Fruit fly (Drosophila melanogaster) whole organism, embryonic: ENCODE measurements around the gene Gbs-70E.
A peak's percentile ranks its signal among the peaks of the same experiment; 100 is the strongest.

Source experiments
- ATbp ChIP-seq: fragments of 200-800 bp; sonication (Bioruptor generic); optimal IDR thresholded peaks from 2 replicates; lab custom pipeline; 2017; ENCODE audit warnings: missing biosample characterization, mild to moderate bottlenecking, missing genetic modification characterization, missing genetic modification reagents
- Awh ChIP-seq: fragments of 200-800 bp; sonication (Bioruptor generic); IDR thresholded peaks from 2 replicates; pipeline ENCODE4, ENCODE4 v1.3.6; 2022; ENCODE audit warnings: missing biosample characterization, missing genetic modification characterization
- Bgb ChIP-seq: fragments of 200-800 bp; sonication (Bioruptor generic); IDR thresholded peaks from 2 replicates; pipeline ENCODE4 v1.3.6; 2022; ENCODE audit warnings: missing biosample characterization, missing genetic modification characterization; ENCODE audit not compliant: partially characterized antibody
- Blimp-1 ChIP-seq: fragments of 200-800 bp; sonication (Bioruptor generic); optimal IDR thresholded peaks from 3 replicates; lab custom pipeline; 2018; ENCODE audit warnings: missing biosample characterization, missing genetic modification characterization, mild to moderate bottlenecking, moderate library complexity, missing genetic modification reagents
- CG10274 ChIP-seq: fragments of 200-800 bp; sonication (Bioruptor generic); optimal IDR thresholded peaks from 3 replicates; lab custom pipeline; 2017; ENCODE audit warnings: missing biosample characterization, mild to moderate bottlenecking, missing genetic modification characterization
- CG10462 ChIP-seq: fragments of 200-800 bp; sonication (Bioruptor generic); optimal IDR thresholded peaks from 2 replicates; lab custom pipeline; 2016; ENCODE audit warnings: missing biosample characterization, missing genetic modification characterization
- CG11696 ChIP-seq: fragments of 200-800 bp; sonication (Bioruptor generic); IDR thresholded peaks from 2 replicates; pipeline ENCODE4 v1.3.6; 2022; ENCODE audit warnings: missing biosample characterization, missing genetic modification characterization
- CG13894 ChIP-seq: fragments of 200-800 bp; sonication (Bioruptor generic); optimal IDR thresholded peaks from 3 replicates; lab custom pipeline; 2018; ENCODE audit warnings: missing biosample characterization, mild to moderate bottlenecking, missing genetic modification characterization, moderate library complexity
- CG14965 ChIP-seq: fragments of 200-800 bp; sonication (Bioruptor generic); optimal IDR thresholded peaks from 2 replicates; lab custom pipeline; 2016; ENCODE audit warnings: missing biosample characterization, missing genetic modification characterization, borderline replicate concordance
- CG15073 ChIP-seq: fragments of 200-800 bp; sonication (Bioruptor generic); optimal IDR thresholded peaks from 2 replicates; lab custom pipeline; 2016; ENCODE audit warnings: missing biosample characterization, missing genetic modification characterization
- CG15514 ChIP-seq: fragments of 200-800 bp; sonication (Bioruptor generic); optimal IDR thresholded peaks from 3 replicates; lab custom pipeline; 2017; ENCODE audit warnings: missing biosample characterization, missing genetic modification characterization, mild to moderate bottlenecking, moderate library complexity, missing genetic modification reagents
- CG17186 ChIP-seq: fragments of 200-800 bp; sonication (Bioruptor generic); optimal IDR thresholded peaks from 3 replicates; lab custom pipeline; 2017; ENCODE audit warnings: missing biosample characterization, missing genetic modification reagents, missing genetic modification characterization
- CG18764 ChIP-seq: fragments of 200-800 bp; sonication (Bioruptor generic); optimal IDR thresholded peaks from 3 replicates; lab custom pipeline; 2016; ENCODE audit warnings: missing biosample characterization, missing genetic modification characterization
- CG2202 ChIP-seq: fragments of 200-800 bp; sonication (Bioruptor generic); optimal IDR thresholded peaks from 2 replicates; lab custom pipeline; 2018; ENCODE audit warnings: missing biosample characterization, mild to moderate bottlenecking, missing genetic modification characterization
- CG31224 ChIP-seq: fragments of 200-800 bp; sonication (Bioruptor generic); IDR thresholded peaks from 2 replicates; pipeline ENCODE4 v1.3.6; 2022; ENCODE audit warnings: missing biosample characterization, missing genetic modification characterization
- CG4617 ChIP-seq: fragments of 200-800 bp; sonication (Bioruptor generic); optimal IDR thresholded peaks from 3 replicates; lab custom pipeline; 2016; ENCODE audit warnings: missing biosample characterization, missing genetic modification characterization, borderline replicate concordance
- CG4707 ChIP-seq: fragments of 200-800 bp; sonication (Bioruptor generic); optimal IDR thresholded peaks from 2 replicates; lab custom pipeline; 2018; ENCODE audit warnings: missing biosample characterization, mild to moderate bottlenecking, missing genetic modification characterization, moderate library complexity
- CG8281 ChIP-seq: fragments of 200-800 bp; sonication (Bioruptor generic); optimal IDR thresholded peaks from 2 replicates; lab custom pipeline; 2018; ENCODE audit warnings: missing biosample characterization, mild to moderate bottlenecking, missing genetic modification characterization, moderate library complexity
- CG8290 ChIP-seq, 3 experiments: fragments of 200-800 bp; sonication (Bioruptor generic); optimal IDR thresholded peaks; 2 replicates each; lab custom pipeline; 2016 to 2019; ENCODE audit warnings: missing biosample characterization in 3 of 3, missing genetic modification characterization in 3 of 3, mild to moderate bottlenecking in 2 of 3, moderate library complexity in 1 of 3
- Dref ChIP-seq: fragments of 200-800 bp; sonication (Bioruptor generic); IDR thresholded peaks from 2 replicates; pipeline ENCODE4 v1.3.6; 2022; ENCODE audit warnings: missing biosample characterization, missing genetic modification characterization
- Eip74EF ChIP-seq, 2 experiments: fragments of 200-800 bp in 1 of 2; fragments of >200 bp in 1 of 2; sonication (Bioruptor generic) in 1 of 2; optimal IDR thresholded peaks; 2 replicates each; lab custom pipeline; 2017 to 2019; ENCODE audit warnings: missing biosample characterization in 2 of 2, missing genetic modification characterization in 2 of 2, mild to moderate bottlenecking in 1 of 2, moderate library complexity in 1 of 2
- HmgZ ChIP-seq: fragments of 200-800 bp; sonication (Bioruptor generic); optimal IDR thresholded peaks from 2 replicates; lab custom pipeline; 2018; ENCODE audit warnings: missing biosample characterization, mild to moderate bottlenecking, missing genetic modification characterization
- Hr3 ChIP-seq: fragments of 200-800 bp; sonication (Bioruptor generic); optimal IDR thresholded peaks from 3 replicates; lab custom pipeline; 2016; ENCODE audit warnings: missing biosample characterization, missing genetic modification characterization
- Meics ChIP-seq: fragments of 200-800 bp; sonication (Bioruptor generic); optimal IDR thresholded peaks from 2 replicates; lab custom pipeline; 2017; ENCODE audit warnings: missing biosample characterization, mild to moderate bottlenecking, missing genetic modification characterization
- Mes4 ChIP-seq: fragments of 200-800 bp; sonication (Bioruptor generic); optimal IDR thresholded peaks from 2 replicates; lab custom pipeline; 2016; ENCODE audit warnings: missing biosample characterization, missing genetic modification characterization
- Oaz ChIP-seq: fragments of 200-800 bp; sonication (Bioruptor generic); IDR thresholded peaks from 2 replicates; pipeline ENCODE4 v1.3.6; 2022; ENCODE audit warnings: missing biosample characterization, missing genetic modification characterization
- Oli ChIP-seq: fragments of 200-800 bp; sonication (Bioruptor generic); optimal IDR thresholded peaks from 2 replicates; lab custom pipeline; 2018; ENCODE audit warnings: missing biosample characterization, mild to moderate bottlenecking, missing genetic modification characterization, moderate library complexity
- Rfx ChIP-seq: fragments of 200-800 bp; sonication (Bioruptor generic); IDR thresholded peaks from 2 replicates; pipeline ENCODE4 v1.3.6; 2022; ENCODE audit warnings: missing biosample characterization, missing genetic modification characterization
- Rx ChIP-seq: fragments of 200-800 bp; sonication (Bioruptor generic); IDR thresholded peaks from 2 replicates; pipeline ENCODE4 v1.3.6; 2022; ENCODE audit warnings: missing biosample characterization, missing genetic modification characterization
- Vsx1 ChIP-seq: fragments of 200-800 bp; sonication (Bioruptor generic); optimal IDR thresholded peaks from 2 replicates; lab custom pipeline; 2017; ENCODE audit warnings: missing biosample characterization, mild to moderate bottlenecking, missing genetic modification characterization, missing genetic modification reagents
- ato ChIP-seq: fragments of 200-800 bp; sonication (Bioruptor generic); IDR thresholded peaks from 2 replicates; pipeline ENCODE4 v1.3.6; 2022; ENCODE audit warnings: missing biosample characterization, missing genetic modification characterization; ENCODE audit not compliant: partially characterized antibody
- chinmo ChIP-seq: fragments of 200-800 bp; sonication (Bioruptor generic); IDR thresholded peaks from 4 replicates; pipeline ENCODE4 v1.3.6; 2022; ENCODE audit warnings: missing biosample characterization, missing genetic modification characterization; ENCODE audit not compliant: partially characterized antibody
- cwo ChIP-seq: fragments of 200-800 bp; sonication (Bioruptor generic); optimal IDR thresholded peaks from 3 replicates; lab custom pipeline; 2017; ENCODE audit warnings: missing biosample characterization, missing genetic modification characterization, mild to moderate bottlenecking, moderate library complexity, missing genetic modification reagents
- dimm ChIP-seq: fragments of 200-800 bp; sonication (Bioruptor generic); IDR thresholded peaks from 2 replicates; pipeline ENCODE4 v1.3.6; 2022; ENCODE audit warnings: missing biosample characterization, missing genetic modification characterization
- dysf ChIP-seq: fragments of 200-800 bp; sonication (Bioruptor generic); IDR thresholded peaks from 3 replicates; pipeline ENCODE4 v1.3.6; 2022; ENCODE audit warnings: missing biosample characterization, missing genetic modification characterization
- eve ChIP-seq, 2 experiments: fragments of >200 bp; optimal IDR thresholded peaks; 2 replicates each; lab custom pipeline; 2017; ENCODE audit warnings: missing biosample characterization in 2 of 2, missing genetic modification characterization in 2 of 2
- gcm ChIP-seq: fragments of 200-800 bp; sonication (Bioruptor generic); optimal IDR thresholded peaks from 2 replicates; lab custom pipeline; 2019; ENCODE audit warnings: missing biosample characterization, mild to moderate bottlenecking, missing genetic modification characterization, moderate library complexity
- lab ChIP-seq: fragments of 200-800 bp; sonication (Bioruptor generic); optimal IDR thresholded peaks from 3 replicates; lab custom pipeline; 2017; ENCODE audit warnings: missing biosample characterization, missing genetic modification characterization, mild to moderate bottlenecking, moderate library complexity, missing genetic modification reagents
- lmd ChIP-seq: fragments of 200-800 bp; sonication (Bioruptor generic); IDR thresholded peaks from 2 replicates; pipeline ENCODE4 v1.3.6; 2022; ENCODE audit warnings: missing biosample characterization, missing genetic modification characterization
- nau ChIP-seq: fragments of 200-800 bp; sonication (Bioruptor generic); optimal IDR thresholded peaks from 3 replicates; lab custom pipeline; 2017; ENCODE audit warnings: missing biosample characterization, mild to moderate bottlenecking, missing genetic modification characterization, missing genetic modification reagents
- nerfin-2 ChIP-seq: fragments of 200-800 bp; sonication (Bioruptor generic); IDR thresholded peaks from 2 replicates; pipeline ENCODE4 v1.3.6; 2022; ENCODE audit warnings: missing biosample characterization, missing genetic modification characterization; ENCODE audit not compliant: partially characterized antibody
- onecut ChIP-seq: fragments of 200-800 bp; sonication (Bioruptor generic); IDR thresholded peaks from 2 replicates; pipeline ENCODE4 v1.3.6; 2022; ENCODE audit warnings: missing biosample characterization, missing genetic modification characterization
- pan ChIP-seq, 4 experiments: fragments of >200 bp in 3 of 4; fragments of 200-800 bp in 1 of 4; sonication (Bioruptor generic) in 1 of 4; optimal IDR thresholded peaks in 3 of 4; IDR thresholded peaks in 1 of 4; 2 replicates each; pipeline versions ENCODE4 v1.3.6 to Lab custom; 2017 to 2022; ENCODE audit warnings: missing biosample characterization in 2 of 4, missing genetic modification characterization in 2 of 4, mixed read lengths in 1 of 4
- prd ChIP-seq, 3 experiments: fragments of >200 bp in 2 of 3; fragments of 200-800 bp in 1 of 3; sonication (Bioruptor generic) in 1 of 3; optimal IDR thresholded peaks in 2 of 3; IDR thresholded peaks in 1 of 3; 2 replicates in 2 of 3; 3 replicates in 1 of 3; pipeline versions ENCODE4 v1.3.6 to Lab custom; 2017 to 2022; ENCODE audit warnings: missing biosample characterization in 1 of 3, missing genetic modification characterization in 1 of 3
- sima ChIP-seq: fragments of 200-800 bp; sonication (Bioruptor generic); optimal IDR thresholded peaks from 2 replicates; lab custom pipeline; 2016; ENCODE audit warnings: missing biosample characterization, missing genetic modification characterization
- sqz ChIP-seq: fragments of 200-800 bp; sonication (Bioruptor generic); optimal IDR thresholded peaks from 3 replicates; lab custom pipeline; 2018; ENCODE audit warnings: missing biosample characterization, mild to moderate bottlenecking, missing genetic modification characterization
- z ChIP-seq: fragments of 200-800 bp; sonication (Bioruptor generic); IDR thresholded peaks from 3 replicates; pipeline ENCODE4 v1.3.6; 2022; ENCODE audit warnings: missing biosample characterization, missing genetic modification characterization

Gbs-70E gene

dm6 chr3L:14536042-14536684 is 14.6 kb downstream of the Gbs-70E start, which contains the start of the genes bbg and CG43246 (continued):
- TF ChIP-seq lab: peak; percentile 11
- no peak for TF ChIP-seq prd (optimal IDR thresholded peaks at IDR 0.05; lab: Kevin White, UChicago)
- TF ChIP-seq prd (GFP tag; IDR thresholded peaks at IDR 0.05; lab: Robert Waterston, UW): no peak
- no peak for TF ChIP-seq Oaz (GFP tag; lab: Robert Waterston, UW)
- TF ChIP-seq nerfin-2: no peak
- no peak for TF ChIP-seq sqz (GFP tag; lab: Kevin White, UChicago)
- TF ChIP-seq CG15514 (GFP tag; lab: Kevin White, UChicago): peak; percentile 16
- TF ChIP-seq onecut (GFP tag; lab: Robert Waterston, UW): no peak
- no peak for TF ChIP-seq CG10274 (GFP tag; lab: Kevin White, UChicago)
- TF ChIP-seq Vsx1 (GFP tag; lab: Kevin White, UChicago): peak; percentile 39
- TF ChIP-seq CG2202: no peak
- TF ChIP-seq chinmo (GFP tag; lab: Robert Waterston, UW): peak; percentile 72; the same call in 1 of the 4 replicates
- TF ChIP-seq CG8290 (GFP tag; optimal IDR thresholded peaks at IDR 0.05; lab: Kevin White, UChicago): no peak
- peak in 1 of 2 experiments; percentile 25 for TF ChIP-seq CG8290 (tag; optimal IDR thresholded peaks at IDR 0.05; lab: Kevin White, UChicago)
- TF ChIP-seq sima (GFP tag; lab: Kevin White, UChicago): no peak
- TF ChIP-seq Eip74EF (GFP tag; optimal IDR thresholded peaks at IDR 0.05; lab: Kevin White, UChicago): no peak
- peak; percentile 6 for TF ChIP-seq HmgZ (tag; lab: Kevin White, UChicago)
- no peak for TF ChIP-seq CG31224 (GFP tag; lab: Robert Waterston, UW)
- no peak for TF ChIP-seq Dref
- TF ChIP-seq dysf (GFP tag; lab: Robert Waterston, UW): no peak
- TF ChIP-seq CG8281 (tag; lab: Kevin White, UChicago): no peak
- no peak for TF ChIP-seq Hr3
- TF ChIP-seq eve (GFP tag; optimal IDR thresholded peaks at IDR 0.05; lab: Kevin White, UChicago): no peak
- no peak for TF ChIP-seq Blimp-1
- TF ChIP-seq Awh: no peak
- no peak for TF ChIP-seq lmd (GFP tag; lab: Robert Waterston, UW)
- no peak for TF ChIP-seq CG15073 (GFP tag; lab: Kevin White, UChicago)
- no peak for TF ChIP-seq CG4617 (GFP tag; lab: Kevin White, UChicago)
- no peak for TF ChIP-seq Mes4 (GFP tag; lab: Kevin White, UChicago)
- TF ChIP-seq pan (optimal IDR thresholded peaks at IDR 0.05; lab: Kevin White, UChicago): no peak
- no peak for TF ChIP-seq pan (GFP tag; optimal IDR thresholded peaks at IDR 0.05 in 1 of 2, IDR thresholded peaks at IDR 0.05 in 1 of 2)
- TF ChIP-seq Rx: no peak
- no peak for TF ChIP-seq nau (GFP tag; lab: Kevin White, UChicago)
- TF ChIP-seq CG17186: no peak
- TF ChIP-seq cwo (GFP tag; lab: Kevin White, UChicago): no peak
- TF ChIP-seq gcm: no peak
- TF ChIP-seq ato (GFP tag; lab: Robert Waterston, UW): peak; percentile 40; the same call in 1 of the 2 replicates
- TF ChIP-seq CG4707 (GFP tag; lab: Kevin White, UChicago): no peak
- no peak for TF ChIP-seq CG11696 (GFP tag; lab: Robert Waterston, UW)
- no peak for TF ChIP-seq CG14965
- TF ChIP-seq dimm: no peak
- peak; percentile 68 for TF ChIP-seq ATbp
- TF ChIP-seq Bgb (GFP tag; lab: Robert Waterston, UW): peak; percentile 44
- no peak for TF ChIP-seq Oli (tag; lab: Kevin White, UChicago)
- no peak for TF ChIP-seq CG10462
- TF ChIP-seq CG18764 (GFP tag; lab: Kevin White, UChicago): no peak
- TF ChIP-seq CG13894: peak; percentile 100
- TF ChIP-seq Meics: no peak
- TF ChIP-seq Rfx (GFP tag; lab: Robert Waterston, UW): peak; percentile 6; the same call in 1 of the 2 replicates
- TF ChIP-seq z (GFP tag; lab: Robert Waterston, UW): peak; percentile 85
